Worm (Caenorhabditis elegans) whole organism, L4 larva: ENCODE data around the gene F18C5.10.

ENCODE experiments used
- F10B5.3 ChIP-seq: sonication (generic microtip); optimal IDR thresholded peaks from 2 replicates; lab custom pipeline; 2016; ENCODE audit warnings: mild to moderate bottlenecking, missing genetic modification characterization, missing compliant biosample characterization
- F44E2.7 ChIP-seq: fragments of 200-800 bp; sonication (Bioruptor generic); IDR thresholded peaks from 2 replicates; pipeline ENCODE4 v2.1.2; 2022; ENCODE audit warnings: missing genetic modification characterization, missing compliant biosample characterization
- F49E8.2 ChIP-seq: sonication (generic microtip); optimal IDR thresholded peaks from 2 replicates; lab custom pipeline; 2016; ENCODE audit warnings: missing compliant biosample characterization, mild to moderate bottlenecking, missing genetic modification characterization, borderline replicate concordance
- R02D3.7 ChIP-seq: fragments of 150-350 bp; sonication (generic microtip); optimal IDR thresholded peaks from 3 replicates; lab custom pipeline; 2014; ENCODE audit warnings: missing biosample characterization, missing genetic modification characterization
- T26A8.4 ChIP-seq: fragments of 200-800 bp; sonication (Bioruptor generic); IDR thresholded peaks from 2 replicates; pipeline ENCODE4 v1.3.6; 2022; ENCODE audit warnings: missing genetic modification characterization, missing compliant biosample characterization
- Y75B8A.6 ChIP-seq: fragments of 200-800 bp; sonication (Bioruptor generic); IDR thresholded peaks from 2 replicates; pipeline ENCODE4 v1.3.6; 2022; ENCODE audit warnings: missing genetic modification reagents, missing genetic modification characterization, missing compliant biosample characterization
- ZK337.2 ChIP-seq: fragments of 200-800 bp; sonication (Bioruptor generic); IDR thresholded peaks from 2 replicates; pipeline ENCODE4 v1.3.6; 2022; ENCODE audit warnings: missing genetic modification reagents, missing genetic modification characterization, missing compliant biosample characterization
- ama-1 ChIP-seq: fragments of 150-350 bp; optimal IDR thresholded peaks from 2 replicates; lab custom pipeline; 2014; ENCODE audit warnings: inconsistent platforms, mixed read lengths
- arid-1 ChIP-seq: fragments of 200-800 bp; sonication (Bioruptor generic); conservative IDR thresholded peaks from 2 replicates; pipeline ENCODE4 v1.3.6; 2022; ENCODE audit warnings: missing genetic modification reagents, missing genetic modification characterization, missing compliant biosample characterization
- attf-4 ChIP-seq: sonication (generic microtip); optimal IDR thresholded peaks from 3 replicates; lab custom pipeline; 2017; ENCODE audit warnings: missing biosample characterization, missing genetic modification characterization
- ceh-28 ChIP-seq: fragments of 150-350 bp; optimal IDR thresholded peaks from 2 replicates; lab custom pipeline; 2014; ENCODE audit warnings: missing biosample characterization, missing genetic modification reagents, missing genetic modification characterization
- ceh-32 ChIP-seq: sonication (generic microtip); optimal IDR thresholded peaks from 2 replicates; lab custom pipeline; 2016; ENCODE audit warnings: mild to moderate bottlenecking, missing genetic modification characterization, missing compliant biosample characterization; ENCODE audit not compliant: poor library complexity
- ceh-82 ChIP-seq: sonication (generic microtip); optimal IDR thresholded peaks from 2 replicates; lab custom pipeline; 2017; ENCODE audit warnings: missing biosample characterization, missing genetic modification characterization
- cey-2 ChIP-seq: sonication (generic microtip); optimal IDR thresholded peaks from 3 replicates; lab custom pipeline; 2017; ENCODE audit warnings: missing genetic modification characterization, mild to moderate bottlenecking, missing compliant biosample characterization, antibody characterized with exemption, borderline replicate concordance; ENCODE audit not compliant: insufficient read depth
- ctbp-1 ChIP-seq: fragments of 200-800 bp; sonication (Bioruptor generic); IDR thresholded peaks from 2 replicates; pipeline ENCODE4 v1.3.6; 2022; ENCODE audit warnings: missing genetic modification reagents, missing genetic modification characterization, missing compliant biosample characterization
- daf-12 ChIP-seq: fragments of 150-350 bp; optimal IDR thresholded peaks from 2 replicates; lab custom pipeline; 2014; ENCODE audit warnings: missing biosample characterization, missing genetic modification reagents, missing genetic modification characterization
- daf-16 ChIP-seq, 3 experiments: sonication (generic microtip); optimal IDR thresholded peaks; 2 replicates each; lab custom pipeline; 2016 to 2017; ENCODE audit warnings: missing genetic modification characterization in 3 of 3, missing genetic modification reagents in 3 of 3, mild to moderate bottlenecking in 2 of 3, missing compliant biosample characterization in 2 of 3, missing biosample characterization in 1 of 3, moderate library complexity in 1 of 3
- daf-8 ChIP-seq: fragments of 200-800 bp; sonication (Bioruptor generic); IDR thresholded peaks from 2 replicates; pipeline ENCODE4 v1.3.6; 2022; ENCODE audit warnings: missing genetic modification characterization, missing compliant biosample characterization
- dmd-6 ChIP-seq: fragments of 200-800 bp; sonication (Bioruptor generic); IDR thresholded peaks from 2 replicates; pipeline ENCODE4 v1.3.6; 2022; ENCODE audit warnings: missing genetic modification reagents, missing genetic modification characterization, missing compliant biosample characterization
- dmd-9 ChIP-seq: fragments of 200-800 bp; sonication (Bioruptor generic); IDR thresholded peaks from 2 replicates; pipeline ENCODE4 v1.3.6; 2022; ENCODE audit warnings: missing genetic modification reagents, missing genetic modification characterization, missing compliant biosample characterization
- duxl-1 ChIP-seq: sonication (generic microtip); optimal IDR thresholded peaks from 2 replicates; lab custom pipeline; 2016; ENCODE audit warnings: mild to moderate bottlenecking, missing genetic modification characterization, moderate library complexity, missing compliant biosample characterization; ENCODE audit not compliant: poor library complexity
- dve-1 ChIP-seq: sonication (generic microtip); optimal IDR thresholded peaks from 2 replicates; lab custom pipeline; 2017; ENCODE audit warnings: antibody characterized with exemption, mild to moderate bottlenecking, missing genetic modification characterization, missing compliant biosample characterization; ENCODE audit not compliant: insufficient read depth
- egl-43 ChIP-seq: fragments of 200-800 bp; sonication (Bioruptor generic); IDR thresholded peaks from 2 replicates; pipeline ENCODE4 v1.3.6; 2022; ENCODE audit warnings: missing genetic modification reagents, missing genetic modification characterization, missing compliant biosample characterization
- fkh-10 ChIP-seq: fragments of 150-350 bp; optimal IDR thresholded peaks from 2 replicates; lab custom pipeline; 2014; ENCODE audit warnings: missing biosample characterization, missing genetic modification reagents, missing genetic modification characterization
- fos-1 ChIP-seq: fragments of 150-350 bp; optimal IDR thresholded peaks from 2 replicates; lab custom pipeline; 2014; ENCODE audit warnings: missing biosample characterization, missing genetic modification characterization
- hif-1 ChIP-seq, 2 experiments: sonication (generic microtip); optimal IDR thresholded peaks; 2 replicates each; lab custom pipeline; 2016 to 2017; ENCODE audit warnings: missing compliant biosample characterization in 2 of 2, missing genetic modification characterization in 2 of 2, missing genetic modification reagents in 2 of 2, missing genotype in 2 of 2, mild to moderate bottlenecking in 1 of 2
- hlh-11 ChIP-seq: fragments of 200-800 bp; sonication (Bioruptor generic); optimal IDR thresholded peaks from 2 replicates; lab custom pipeline; 2018; ENCODE audit warnings: mild to moderate bottlenecking, missing genetic modification characterization, missing compliant biosample characterization
- hlh-30 ChIP-seq: sonication (generic microtip); optimal IDR thresholded peaks from 2 replicates; lab custom pipeline; 2017; ENCODE audit warnings: antibody characterized with exemption, mild to moderate bottlenecking, missing genetic modification characterization, missing compliant biosample characterization; ENCODE audit not compliant: insufficient read depth
- hmg-1.1 ChIP-seq: fragments of 200-800 bp; sonication (Bioruptor generic); IDR thresholded peaks from 2 replicates; pipeline ENCODE4 v1.3.6; 2022; ENCODE audit warnings: missing genetic modification reagents, missing genetic modification characterization, missing compliant biosample characterization
- lin-13 ChIP-seq: fragments of 150-350 bp; optimal IDR thresholded peaks from 2 replicates; lab custom pipeline; 2014; ENCODE audit warnings: missing biosample characterization, missing genetic modification reagents, missing genetic modification characterization
- lsy-2 ChIP-seq, 2 experiments: fragments of 150-350 bp in 1 of 2; sonication (generic microtip) in 1 of 2; optimal IDR thresholded peaks; 2 replicates each; lab custom pipeline; 2014 to 2017; ENCODE audit warnings: missing biosample characterization in 2 of 2, missing genetic modification characterization in 2 of 2
- mdt-29 ChIP-seq: fragments of 200-800 bp; sonication (Bioruptor generic); IDR thresholded peaks from 2 replicates; pipeline ENCODE4 v1.3.6; 2022; ENCODE audit warnings: missing genetic modification reagents, missing genetic modification characterization, missing compliant biosample characterization
- nhr-10 ChIP-seq: fragments of 150-350 bp; optimal IDR thresholded peaks from 2 replicates; lab custom pipeline; 2014; ENCODE audit warnings: missing biosample characterization, missing genetic modification characterization
- nhr-11 ChIP-seq: fragments of 150-350 bp; optimal IDR thresholded peaks from 2 replicates; lab custom pipeline; 2014; ENCODE audit warnings: missing biosample characterization, missing genetic modification characterization
- nhr-237 ChIP-seq: sonication (generic microtip); optimal IDR thresholded peaks from 2 replicates; lab custom pipeline; 2017; ENCODE audit warnings: missing biosample characterization, missing genetic modification characterization
- nhr-25 ChIP-seq: sonication (generic microtip); optimal IDR thresholded peaks from 2 replicates; lab custom pipeline; 2017; ENCODE audit warnings: missing genetic modification characterization, mild to moderate bottlenecking, missing compliant biosample characterization, antibody characterized with exemption, moderate library complexity, borderline replicate concordance; ENCODE audit not compliant: insufficient read depth
- nhr-42 ChIP-seq: fragments of 200-800 bp; sonication (Bioruptor generic); IDR thresholded peaks from 2 replicates; pipeline ENCODE4 v1.3.6; 2022; ENCODE audit warnings: missing genetic modification characterization, missing compliant biosample characterization
- nhr-6 ChIP-seq: fragments of 150-350 bp; optimal IDR thresholded peaks from 2 replicates; lab custom pipeline; 2014; ENCODE audit warnings: missing biosample characterization, missing genetic modification characterization
- nhr-76 ChIP-seq: fragments of 150-350 bp; optimal IDR thresholded peaks from 2 replicates; lab custom pipeline; 2014; ENCODE audit warnings: missing biosample characterization, missing genetic modification characterization
- pqm-1 ChIP-seq: sonication (generic microtip); optimal IDR thresholded peaks from 2 replicates; lab custom pipeline; 2017; ENCODE audit warnings: missing biosample characterization, missing genetic modification characterization
- rbr-2 ChIP-seq: sonication (generic microtip); optimal IDR thresholded peaks from 2 replicates; lab custom pipeline; 2016; ENCODE audit warnings: missing genotype, missing genetic modification characterization, missing compliant biosample characterization
- saeg-2 ChIP-seq: fragments of 200-800 bp; sonication (Bioruptor generic); IDR thresholded peaks from 2 replicates; pipeline ENCODE4 v1.3.6; 2022; ENCODE audit warnings: missing genetic modification reagents, missing genetic modification characterization, missing compliant biosample characterization
- sdz-12 ChIP-seq: fragments of 200-800 bp; sonication (Bioruptor generic); optimal IDR thresholded peaks from 2 replicates; lab custom pipeline; 2018; ENCODE audit warnings: mild to moderate bottlenecking, missing genetic modification characterization, missing compliant biosample characterization
- set-16 ChIP-seq: fragments of 200-800 bp; sonication (Bioruptor generic); IDR thresholded peaks from 2 replicates; pipeline ENCODE4 v1.3.6; 2022; ENCODE audit warnings: missing genetic modification reagents, missing genetic modification characterization, missing compliant biosample characterization
- skn-1 ChIP-seq: fragments of 150-350 bp; optimal IDR thresholded peaks from 2 replicates; lab custom pipeline; 2014; ENCODE audit warnings: missing biosample characterization, missing genetic modification characterization
- snpc-1.2 ChIP-seq: fragments of 200-800 bp; sonication (Bioruptor generic); IDR thresholded peaks from 2 replicates; pipeline ENCODE4 v1.3.6; 2022; ENCODE audit warnings: missing genetic modification reagents, missing genetic modification characterization, missing compliant biosample characterization
- spr-1 ChIP-seq: sonication (generic microtip); optimal IDR thresholded peaks from 2 replicates; lab custom pipeline; 2016; ENCODE audit warnings: mild to moderate bottlenecking, missing genetic modification characterization, missing compliant biosample characterization
- tra-1 ChIP-seq: fragments of 200-800 bp; sonication (Bioruptor generic); IDR thresholded peaks from 2 replicates; pipeline ENCODE4 v1.3.6; 2022; ENCODE audit warnings: missing genetic modification reagents, missing genetic modification characterization, missing compliant biosample characterization
- zag-1 ChIP-seq: fragments of 150-350 bp; optimal IDR thresholded peaks from 2 replicates; lab custom pipeline; 2014; ENCODE audit warnings: missing biosample characterization, missing genetic modification characterization
- zip-11 ChIP-seq: fragments of 200-800 bp; sonication (Bioruptor generic); IDR thresholded peaks from 2 replicates; pipeline ENCODE4 v1.3.6; 2022; ENCODE audit warnings: missing genetic modification characterization, missing compliant biosample characterization

F18C5.10 gene

ce11 chrII:6589408-6589807 lies 28.2 kb upstream of the F18C5.10 start, which contains the start of gene vps-32.1:
TSS of gene vps-32.1 (plus strand) at chrII:6589708.
- TF ChIP-seq hif-1 (tag; optimal IDR thresholded peaks at IDR 0.05; lab: Kevin White, UChicago): no peak
- TF ChIP-seq nhr-6 (tag; lab: Kevin White, UChicago): peak; percentile 1
- TF ChIP-seq cey-2: no peak
- no peak for TF ChIP-seq nhr-237 (tag; lab: Kevin White, UChicago)
- no peak for TF ChIP-seq sdz-12 (GFP tag; lab: Kevin White, UChicago)
- no peak for TF ChIP-seq F10B5.3 (tag; lab: Kevin White, UChicago)
- no peak for TF ChIP-seq T26A8.4 (GFP tag; lab: Robert Waterston, UW)
- 0 out of 2 replicates have a peak, but pooled peaks have one; percentile 18 for TF ChIP-seq dmd-9 (GFP tag; lab: Robert Waterston, UW)
- no peak for TF ChIP-seq lin-13 (GFP tag; lab: Kevin White, UChicago)
- TF ChIP-seq dmd-6 (GFP tag; lab: Robert Waterston, UW): peak; percentile 30
- TF ChIP-seq hmg-1.1 (GFP tag; lab: Robert Waterston, UW): no peak
- no peak for TF ChIP-seq daf-16 (GFP tag; optimal IDR thresholded peaks at IDR 0.05; lab: Kevin White, UChicago)
- TF ChIP-seq daf-16 (tag; optimal IDR thresholded peaks at IDR 0.05; lab: Kevin White, UChicago): peak; percentile 34
- no peak for TF ChIP-seq ceh-32 (tag; lab: Kevin White, UChicago)
- no peak for TF ChIP-seq nhr-25 (tag; lab: Kevin White, UChicago)
- TF ChIP-seq nhr-10 (tag; lab: Kevin White, UChicago): no peak
- no peak for TF ChIP-seq hlh-30
- no peak for TF ChIP-seq F44E2.7
- no peak for TF ChIP-seq daf-8 (GFP tag; lab: Robert Waterston, UW)
- no peak for TF ChIP-seq daf-12 (tag; lab: Kevin White, UChicago)
- no peak for TF ChIP-seq F49E8.2
- no peak for TF ChIP-seq Y75B8A.6 (GFP tag; lab: Robert Waterston, UW)
- TF ChIP-seq arid-1 (GFP tag; lab: Robert Waterston, UW): no peak
- no peak for TF ChIP-seq R02D3.7 (tag; lab: Kevin White, UChicago)
- TF ChIP-seq set-16 (GFP tag; lab: Robert Waterston, UW): no peak
- no peak for TF ChIP-seq zag-1 (tag; lab: Kevin White, UChicago)
- TF ChIP-seq saeg-2 (GFP tag; lab: Robert Waterston, UW): no peak
- TF ChIP-seq nhr-11: no peak
- TF ChIP-seq lsy-2 (tag; optimal IDR thresholded peaks at IDR 0.05; lab: Kevin White, UChicago): peak in 1 of 2 experiments; percentile 6
- no peak for TF ChIP-seq nhr-42 (GFP tag; lab: Robert Waterston, UW)
- TF ChIP-seq fos-1 (tag; lab: Kevin White, UChicago): peak; percentile 42
- no peak for TF ChIP-seq duxl-1 (tag; lab: Kevin White, UChicago)
- no peak for TF ChIP-seq dve-1 (tag; lab: Kevin White, UChicago)
- no peak for TF ChIP-seq ceh-28
- no peak for TF ChIP-seq ama-1 (lab: Kevin White, UChicago)
- no peak for TF ChIP-seq nhr-76 (tag; lab: Kevin White, UChicago)
- TF ChIP-seq mdt-29: no peak
- no peak for TF ChIP-seq skn-1 (tag; lab: Kevin White, UChicago)

- TF ChIP-seq snpc-1.2 (peak; percentile 64), fkh-10 (GFP tag; lab: Kevin White, UChicago) (peak; percentile 78), pqm-1 (tag; lab: Kevin White, UChicago) (peak; percentile 10), spr-1 (tag; lab: Kevin White, UChicago) (peak; percentile 81), zip-11 (GFP tag; lab: Robert Waterston, UW) (no peak), attf-4 (tag; lab: Kevin White, UChicago) (no peak), hlh-11 (tag; lab: Kevin White, UChicago) (peak; percentile 97), ctbp-1 (GFP tag; lab: Robert Waterston, UW) (peak; percentile 89), tra-1 (GFP tag; lab: Robert Waterston, UW) (peak; percentile 81), ceh-32 (tag; lab: Kevin White, UChicago) (peak; percentile 17), rbr-2 (tag; lab: Kevin White, UChicago) (peak; percentile 95), ceh-82 (tag; lab: Kevin White, UChicago) (no peak), mdt-29 (peak; percentile 88), ZK337.2 (GFP tag; lab: Robert Waterston, UW) (no peak), hmg-1.1 (GFP tag; lab: Robert Waterston, UW) (peak; percentile 88), egl-43 (peak; percentile 78)
Measured at ce11 chrII:6588605-6589292, 27.5 kb upstream of the F18C5.10 start, which contains the start of gene icd-1. TSS of gene icd-1 (minus strand) at chrII:6588655.
